Worm (Caenorhabditis elegans): ENCODE data around the gene fem-2.

fem-2 gene

DNA sequence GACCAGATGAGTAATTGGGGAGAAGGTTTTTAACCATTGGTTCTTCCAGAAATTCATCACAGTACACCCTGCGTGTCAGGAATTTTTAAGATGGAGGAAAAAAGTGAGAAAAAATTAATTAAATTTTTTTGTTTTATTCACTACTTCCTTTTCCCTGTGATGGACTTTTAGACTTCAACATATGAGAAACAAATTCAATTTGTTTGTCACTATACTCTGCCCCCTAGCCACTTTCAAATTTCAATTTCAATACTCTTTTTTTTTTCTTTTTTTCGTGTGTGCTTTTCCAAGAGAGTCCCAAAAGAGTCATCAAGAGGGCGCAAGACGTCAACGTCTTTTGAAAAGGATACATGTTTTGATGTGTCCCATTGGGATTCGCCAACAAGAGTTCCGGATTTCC, 21.7 kb downstream of the fem-2 start:
- no peak for TF ChIP-seq tbx-7 (tag; optimal IDR thresholded peaks at IDR 0.05)
- TF ChIP-seq unc-42 (tag; optimal IDR thresholded peaks at IDR 0.05): peak; percentile 77

DNA sequence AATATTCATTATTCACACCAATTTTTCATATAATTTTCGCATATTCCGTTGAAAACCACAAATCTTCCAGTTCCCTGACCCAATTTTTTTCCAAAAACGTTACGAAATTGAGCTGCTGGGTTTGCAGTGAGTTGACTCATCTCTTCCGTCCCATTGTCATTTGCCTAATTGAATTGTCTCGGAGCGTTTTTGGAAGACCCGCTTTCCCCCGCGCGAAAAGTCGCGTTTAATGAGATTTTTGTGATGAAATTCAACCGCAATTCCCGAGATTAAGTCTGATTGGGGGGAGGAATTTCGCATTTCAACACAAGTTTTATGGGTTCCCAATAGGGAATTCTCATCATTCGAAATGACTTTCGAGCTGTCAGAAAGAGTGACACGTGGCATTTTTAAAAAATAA, 22.5 kb downstream of the fem-2 start:
- TF ChIP-seq mec-3 (tag; optimal IDR thresholded peaks at IDR 0.05; ENCODE audit: borderline replicate concordance): no peak
- TF ChIP-seq unc-42 (tag; optimal IDR thresholded peaks at IDR 0.05): peak; percentile 96

DNA sequence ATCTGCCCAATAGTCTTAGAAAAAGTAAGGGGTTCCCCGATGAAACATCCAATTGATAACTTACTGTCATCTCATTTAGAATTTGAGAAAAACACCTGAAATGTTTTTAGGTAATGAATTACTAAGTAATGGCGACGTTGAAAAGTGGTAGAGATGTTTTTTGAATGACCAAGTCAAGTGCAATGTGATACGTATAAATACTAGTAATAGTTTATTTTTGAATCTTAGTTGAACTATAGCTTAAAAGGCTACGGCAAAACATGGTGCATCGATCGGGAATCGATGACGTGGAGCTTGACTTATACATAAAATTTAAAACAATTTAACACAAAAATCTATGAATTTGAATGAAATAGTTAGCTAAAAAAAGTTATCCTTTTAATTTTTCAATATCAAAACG, 24.9 kb downstream of the fem-2 start, which contains the start of gene best-17:
best-17 (minus strand) TSS at position 101 of the 400 bp plus-strand sequence.
- TF ChIP-seq unc-55 (GFP tag; optimal IDR thresholded peaks at IDR 0.05) (no peak), pax-1 (tag; optimal IDR thresholded peaks at IDR 0.05) (no peak), npax-4 (tag; optimal IDR thresholded peaks at IDR 0.05) (no peak), ceh-14 (tag; optimal IDR thresholded peaks at IDR 0.05) (no peak), unc-42 (tag; optimal IDR thresholded peaks at IDR 0.05) (no peak), che-1 (tag; optimal IDR thresholded peaks at IDR 0.05) (no peak), pha-4 (tag; optimal IDR thresholded peaks at IDR 0.05) (no peak), K02D7.2 (tag; optimal IDR thresholded peaks at IDR 0.05) (no peak), C38D4.7 (GFP tag; optimal IDR thresholded peaks at IDR 0.05) (no peak), F13H6.1 (tag; optimal IDR thresholded peaks at IDR 0.05) (no peak), fkh-6 (tag; optimal IDR thresholded peaks at IDR 0.05) (no peak), gmeb-2 (tag; optimal IDR thresholded peaks at IDR 0.05) (no peak), sox-4 (tag; optimal IDR thresholded peaks at IDR 0.05) (no peak), ceh-19 (GFP tag; optimal IDR thresholded peaks at IDR 0.05) (no peak), madf-2 (tag; optimal IDR thresholded peaks at IDR 0.05) (no peak), syd-9 (tag; optimal IDR thresholded peaks at IDR 0.05) (no peak), pat-9 (tag; optimal IDR thresholded peaks at IDR 0.05) (no peak), C08G9.2 (tag; optimal IDR thresholded peaks at IDR 0.05) (no peak)

DNA sequence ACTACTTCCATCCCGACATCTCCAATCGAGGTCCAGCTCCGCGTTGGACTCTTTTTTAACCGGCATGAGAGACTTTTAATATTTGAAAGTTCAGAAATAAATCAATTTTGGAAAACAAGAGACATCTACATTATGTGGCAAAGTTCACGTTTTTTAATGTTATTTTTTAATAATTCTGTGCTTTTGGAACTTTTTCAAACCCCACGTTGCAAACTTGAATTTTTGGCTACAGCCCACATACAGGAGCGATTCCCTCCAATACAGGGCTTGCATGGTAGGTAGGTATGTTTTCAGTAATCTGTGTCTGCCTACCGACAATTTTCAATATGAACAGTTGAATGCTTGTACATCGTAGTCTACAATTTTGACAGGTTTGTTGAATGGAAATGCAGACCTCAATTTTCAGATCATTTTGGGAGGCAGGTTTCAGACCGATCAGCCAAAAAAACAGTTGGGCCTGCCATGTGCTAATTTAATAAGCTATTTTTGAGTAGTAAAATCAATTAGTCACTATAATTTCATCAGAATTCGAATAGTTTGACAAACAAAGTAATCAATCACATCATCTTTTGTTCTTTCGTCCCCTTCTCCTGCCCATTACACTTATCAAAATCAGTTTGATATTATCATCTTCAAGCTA, 28.9 kb downstream of the fem-2 start, which contains the start of the genes Y55B1AR.4 and ttr-7:
Y55B1AR.4 (minus strand) TSS at position 101 of the 640 bp plus-strand sequence.
ttr-7 (plus strand) TSS at position 590 of the 640 bp plus-strand sequence.
- TF ChIP-seq pqm-1 (tag; optimal IDR thresholded peaks at IDR 0.05) (no peak), ttx-3 (tag; optimal IDR thresholded peaks at IDR 0.05) (no peak), K02D7.2 (tag; optimal IDR thresholded peaks at IDR 0.05) (no peak), nhr-232 (tag; optimal IDR thresholded peaks at IDR 0.05) (no peak), pha-4 (tag; optimal IDR thresholded peaks at IDR 0.05) (no peak), ceh-24 (tag; optimal IDR thresholded peaks at IDR 0.05) (no peak), tbx-7 (tag; optimal IDR thresholded peaks at IDR 0.05) (no peak), ahr-1 (tag; optimal IDR thresholded peaks at IDR 0.05) (no peak)

DNA sequence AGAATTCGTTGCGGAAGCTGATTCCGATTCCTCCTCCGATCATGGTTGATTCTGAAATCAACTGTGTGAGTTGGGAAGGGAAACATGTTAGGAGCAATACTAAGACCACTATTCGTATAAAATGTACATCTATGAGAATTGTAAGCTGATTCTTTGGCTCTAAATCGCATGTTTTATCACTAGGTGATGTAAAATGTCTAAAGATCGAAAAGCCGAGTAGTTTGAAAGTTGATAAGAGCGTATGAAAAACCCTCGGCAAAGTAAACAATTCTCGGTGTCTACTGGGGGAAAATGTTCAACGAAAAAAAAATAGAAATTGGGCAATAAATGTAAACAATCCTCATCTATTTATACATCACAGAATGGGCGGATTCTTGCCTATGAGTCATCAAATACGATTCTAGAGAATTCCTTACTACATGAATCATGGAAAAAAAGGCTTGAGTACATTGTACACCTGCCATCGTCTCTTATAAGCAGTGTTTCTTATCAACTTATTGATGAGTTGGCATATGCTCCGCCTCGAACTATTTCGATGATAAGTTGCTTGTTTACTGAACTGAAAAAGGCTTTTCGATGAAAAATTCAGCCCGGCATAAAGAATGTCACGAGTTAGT, 34.0 kb downstream of the fem-2 start, which contains the start of gene lec-6:
lec-6 (minus strand) TSS at position 51 of the 617 bp plus-strand sequence.
- TF ChIP-seq rnt-1 (tag; optimal IDR thresholded peaks at IDR 0.05): no peak
- peak; percentile 55 for TF ChIP-seq elt-2 (tag; optimal IDR thresholded peaks at IDR 0.05)

DNA sequence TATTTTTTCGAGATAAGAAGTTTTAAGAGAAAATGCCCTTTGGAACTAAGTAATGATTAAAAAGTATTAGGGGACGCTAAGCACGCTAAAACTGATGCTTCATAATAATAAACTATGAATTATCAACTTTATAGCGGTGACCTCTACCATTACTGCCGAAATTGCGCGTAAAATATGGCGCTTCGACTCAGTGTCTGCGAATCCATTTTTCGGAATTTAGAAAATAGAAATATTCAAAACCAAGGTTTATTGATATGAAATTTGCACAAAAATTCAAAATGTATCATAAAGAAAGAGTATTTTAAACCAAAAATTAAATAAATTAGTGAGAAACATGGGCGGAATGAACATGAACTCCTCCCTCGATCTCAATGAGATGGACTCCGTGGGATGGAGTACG, 35.1 kb downstream of the fem-2 start:
- TF ChIP-seq unc-3 (GFP tag; conservative IDR thresholded peaks at IDR 0.05) (no peak), unc-3 (tag; optimal IDR thresholded peaks at IDR 0.05) (no peak), hlh-8 (tag; optimal IDR thresholded peaks at IDR 0.05) (no peak), T23F11.4 (GFP tag; optimal IDR thresholded peaks at IDR 0.05) (no peak), Y22D7AL.16 (tag; optimal IDR thresholded peaks at IDR 0.05) (no peak), ceh-18 (tag; optimal IDR thresholded peaks at IDR 0.05) (no peak), K09A11.1 (tag; optimal IDR thresholded peaks at IDR 0.05; ENCODE audit: insufficient read depth) (no peak), gmeb-2 (tag; optimal IDR thresholded peaks at IDR 0.05) (no peak), lim-6 (tag; optimal IDR thresholded peaks at IDR 0.05) (no peak), ceh-6 (GFP tag; optimal IDR thresholded peaks at IDR 0.05) (no peak), pqm-1 (tag; optimal IDR thresholded peaks at IDR 0.05) (no peak), rnt-1 (tag; optimal IDR thresholded peaks at IDR 0.05) (no peak), npax-4 (tag; optimal IDR thresholded peaks at IDR 0.05) (no peak), zip-5 (tag; optimal IDR thresholded peaks at IDR 0.05) (no peak), nhr-11 (tag; optimal IDR thresholded peaks at IDR 0.05) (no peak)
